Worm (Caenorhabditis elegans): Measurements from ENCODE around the gene Y38H6C.25.
A peak's percentile ranks its signal among the peaks of the same experiment; 100 is the strongest.

Gene Y38H6C.25

DNA sequence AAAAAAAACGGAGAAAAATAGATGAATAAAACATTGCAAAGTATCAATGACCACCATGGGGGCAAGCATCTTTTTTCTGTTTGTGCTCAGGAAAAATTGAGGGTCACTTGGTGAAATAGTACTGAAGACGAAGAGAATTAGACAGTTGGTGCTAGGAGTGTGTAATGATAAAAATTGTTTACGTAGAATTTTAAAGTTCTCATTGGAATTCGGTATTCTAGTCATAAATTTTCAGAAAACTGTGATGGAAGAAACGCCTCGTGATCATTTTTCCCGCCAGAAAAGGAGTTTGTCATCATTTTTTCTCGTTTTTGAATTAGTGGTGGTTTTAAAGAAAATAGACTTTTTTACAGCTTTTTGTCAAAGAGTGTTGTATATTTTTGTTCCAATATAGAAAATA, 25.6 kb downstream of the Y38H6C.25 start:
- TF ChIP-seq let-526 (GFP tag; IDR thresholded peaks at IDR 0.05) = no peak
- TF ChIP-seq hmg-1.2 (GFP tag; IDR thresholded peaks at IDR 0.05) = peak; percentile 72
- TF ChIP-seq hlh-26 (GFP tag; conservative IDR thresholded peaks at IDR 0.05) = no peak

DNA sequence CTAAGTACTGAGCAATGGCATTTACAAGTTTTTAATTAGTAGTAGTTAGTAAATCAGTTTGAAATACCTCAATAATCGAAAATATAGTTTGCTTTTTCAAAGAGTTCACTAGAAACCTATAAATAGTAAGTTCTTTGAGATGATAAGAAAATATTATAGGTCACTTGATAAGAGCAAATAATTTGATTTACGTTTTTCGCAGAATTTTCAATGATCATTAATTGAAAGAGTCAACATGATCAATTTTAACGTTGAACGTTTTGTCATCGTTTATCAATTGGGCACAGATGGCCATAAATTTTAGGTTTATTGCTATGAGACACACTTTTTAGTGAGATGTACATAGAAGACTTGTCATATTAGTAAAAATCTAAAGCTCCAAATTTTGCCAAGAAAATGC, 26.7 kb downstream of the Y38H6C.25 start:
- no peak for TF ChIP-seq pha-4 (tag; optimal IDR thresholded peaks at IDR 0.05)
- no peak for TF ChIP-seq nfyb-1 (GFP tag; IDR thresholded peaks at IDR 0.05)
- TF ChIP-seq mcd-1 (GFP tag; IDR thresholded peaks at IDR 0.05) = no peak
- no peak for TF ChIP-seq lir-1 (GFP tag; conservative IDR thresholded peaks at IDR 0.05)
- TF ChIP-seq ztf-18 (tag; optimal IDR thresholded peaks at IDR 0.05) = no peak

DNA sequence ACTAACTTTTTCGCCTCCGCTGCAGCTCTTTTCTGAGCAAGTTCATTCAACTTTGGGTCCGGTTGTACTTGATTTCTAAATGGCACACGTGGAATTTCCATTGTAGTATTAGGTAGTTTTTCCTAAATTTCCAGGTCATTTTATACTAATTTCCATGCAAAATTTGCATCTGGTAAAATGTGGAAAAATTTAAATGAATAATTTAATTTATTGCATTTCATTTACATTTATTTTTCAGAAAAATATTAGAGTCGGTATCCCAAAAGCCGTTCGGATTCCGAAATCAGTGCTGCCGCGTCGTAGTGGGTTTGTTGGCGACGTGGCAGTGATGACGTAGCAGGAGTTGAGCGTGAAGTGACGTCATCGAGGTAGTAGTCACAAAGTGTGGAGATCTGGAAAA, 28.0 kb downstream of the Y38H6C.25 start, which contains the start of gene Y38H6C.18:
Gene Y38H6C.18 (minus strand): TSS at position 101 of the 400 bp plus-strand sequence.
- no peak for TF ChIP-seq sea-2 (GFP tag; IDR thresholded peaks at IDR 0.05)
- TF ChIP-seq mxl-1 (tag; optimal IDR thresholded peaks at IDR 0.05) = no peak
- TF ChIP-seq F10E7.11 (tag; optimal IDR thresholded peaks at IDR 0.05) = no peak
- no peak for TF ChIP-seq bed-1 (GFP tag; IDR thresholded peaks at IDR 0.05)
- no peak for TF ChIP-seq dpff-1 (tag; optimal IDR thresholded peaks at IDR 0.05)
- no peak for TF ChIP-seq F55B11.4 (tag; optimal IDR thresholded peaks at IDR 0.05; ENCODE audit: borderline replicate concordance, insufficient read depth)
- no peak for TF ChIP-seq snpc-1.1 (tag; optimal IDR thresholded peaks at IDR 0.05; ENCODE audit: insufficient read depth)
- no peak for TF ChIP-seq pha-4 (tag; optimal IDR thresholded peaks at IDR 0.05)
- no peak for TF ChIP-seq B0261.1 (tag; optimal IDR thresholded peaks at IDR 0.05)
- TF ChIP-seq fkh-3 (tag; optimal IDR thresholded peaks at IDR 0.05) = no peak
- TF ChIP-seq ztf-3 (GFP tag; optimal IDR thresholded peaks at IDR 0.05) = no peak

DNA sequence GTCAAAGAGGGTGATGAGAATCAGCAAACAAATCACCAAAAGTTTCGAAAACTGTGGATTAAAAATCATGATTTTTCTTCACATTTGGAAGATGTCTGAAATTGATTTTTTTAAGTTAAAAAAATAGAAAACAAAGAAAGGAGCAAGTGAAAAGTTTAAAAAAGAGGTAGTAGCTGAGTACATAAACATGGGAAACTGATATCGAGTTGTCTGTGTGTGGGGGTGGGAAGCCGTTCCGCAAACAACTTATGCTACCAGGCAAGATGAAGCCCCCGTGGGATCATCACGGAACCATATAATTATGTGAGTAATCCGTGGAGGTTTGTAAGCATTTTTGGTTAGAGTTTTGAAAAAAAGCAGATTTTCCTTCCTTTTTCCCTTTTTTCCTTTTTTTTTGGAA, 32.1 kb downstream of the Y38H6C.25 start, which contains the start of gene Y38H6C.20:
Gene Y38H6C.20 (minus strand): TSS at position 101 of the 400 bp plus-strand sequence.
- no peak for TF ChIP-seq akir-1 (GFP tag; optimal IDR thresholded peaks at IDR 0.05)
- no peak for TF ChIP-seq bed-1 (GFP tag; IDR thresholded peaks at IDR 0.05)
- no peak for TF ChIP-seq K12H6.12 (tag; optimal IDR thresholded peaks at IDR 0.05)
- TF ChIP-seq B0336.3 (GFP tag; IDR thresholded peaks at IDR 0.05) = no peak
- no peak for TF ChIP-seq F10E7.11 (tag; optimal IDR thresholded peaks at IDR 0.05)
- TF ChIP-seq F52B5.7 (tag; optimal IDR thresholded peaks at IDR 0.05) = no peak
- no peak for TF ChIP-seq lsy-27 (tag; optimal IDR thresholded peaks at IDR 0.05; ENCODE audit: borderline replicate concordance, insufficient read depth)
- no peak for TF ChIP-seq let-526 (GFP tag; IDR thresholded peaks at IDR 0.05)
- TF ChIP-seq athp-1 (tag; optimal IDR thresholded peaks at IDR 0.05) = no peak

DNA sequence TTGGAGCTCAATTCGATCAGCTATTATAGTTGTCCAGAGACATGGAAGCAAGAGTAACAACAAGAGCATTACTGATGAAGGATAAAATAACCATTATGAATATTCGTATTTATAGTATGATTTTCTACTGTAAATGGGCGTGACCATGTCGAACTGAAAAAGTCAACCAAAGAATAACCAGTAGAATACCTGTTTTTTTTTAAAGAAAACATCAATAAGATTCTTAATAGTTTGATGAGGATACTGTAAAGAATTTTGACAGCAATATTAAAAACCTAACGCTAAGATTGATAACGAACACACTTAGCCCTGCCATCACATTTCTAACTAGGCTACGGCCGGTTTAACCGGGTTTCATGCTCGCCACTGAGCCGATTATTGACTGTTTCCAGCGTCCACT, 33.9 kb downstream of the Y38H6C.25 start, which contains the start of gene vmo-1:
Gene vmo-1 (minus strand): TSS at position 101 of the 400 bp plus-strand sequence.
- TF ChIP-seq hrde-1 (tag; optimal IDR thresholded peaks at IDR 0.05; ENCODE audit: borderline replicate concordance) = no peak
- no peak for TF ChIP-seq B0336.3 (GFP tag; IDR thresholded peaks at IDR 0.05)
- no peak for TF ChIP-seq hmg-20 (GFP tag; IDR thresholded peaks at IDR 0.05)
- no peak for TF ChIP-seq B0035.1 (tag; optimal IDR thresholded peaks at IDR 0.05)
- TF ChIP-seq F39B2.1 (GFP tag; IDR thresholded peaks at IDR 0.05) = no peak

DNA sequence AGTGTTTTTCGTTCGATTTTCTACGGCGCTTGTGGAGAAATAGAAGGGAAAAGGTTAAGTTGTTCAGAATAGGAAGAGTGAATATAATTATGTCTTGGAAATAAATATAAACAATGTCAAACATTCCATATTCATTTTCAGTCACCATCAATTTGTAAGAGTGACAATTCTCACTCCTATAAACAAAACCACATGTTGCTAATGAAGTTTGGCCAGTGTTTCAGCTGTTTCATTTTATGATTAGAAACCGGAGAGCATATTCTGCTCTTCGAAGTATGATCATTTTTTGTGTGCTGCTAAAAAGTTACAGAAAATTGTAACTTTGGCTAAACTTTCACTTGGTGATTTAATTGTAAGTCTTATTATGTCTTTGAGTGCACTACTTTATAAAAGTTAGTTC, 36.1 kb downstream of the Y38H6C.25 start, which contains the start of gene Y38H6C.21:
Gene Y38H6C.21 (minus strand): TSS at position 148 of the 400 bp plus-strand sequence.
- TF ChIP-seq B0019.2 (GFP tag; conservative IDR thresholded peaks at IDR 0.05) = no peak
- TF ChIP-seq nhr-80 (tag; optimal IDR thresholded peaks at IDR 0.05) = peak; percentile 24

Measured in whole organism, young adult.